Fruit fly (Drosophila melanogaster) whole organism: ENCODE measurements around the gene CG9592.

Experiments used
- CG8478 ChIP-seq: fragments of >200 bp; optimal IDR thresholded peaks from 2 replicates; lab custom pipeline; 2018; ENCODE audit warnings: inconsistent platforms
- Dll ChIP-seq: fragments of >200 bp; optimal IDR thresholded peaks from 2 replicates; lab custom pipeline; 2017
- EcR ChIP-seq, 2 experiments: fragments of >200 bp; optimal IDR thresholded peaks; 2 replicates each; lab custom pipeline; 2017; ENCODE audit warnings: missing biosample characterization in 2 of 2, missing genetic modification characterization in 2 of 2, missing genetic modification reagents in 2 of 2
- pan ChIP-seq: fragments of >200 bp; optimal IDR thresholded peaks from 2 replicates; lab custom pipeline; 2017
- psq ChIP-seq: fragments of >200 bp; optimal IDR thresholded peaks from 2 replicates; lab custom pipeline; 2017
- usp ChIP-seq: fragments of >200 bp; optimal IDR thresholded peaks from 2 replicates; lab custom pipeline; 2017; ENCODE audit warnings: missing biosample characterization, missing genetic modification characterization, mixed read lengths

CG9592 gene

dm6 chr3L:14533110-14533509 lies 15.5 kb downstream of the CG9592 start:
- TF ChIP-seq Dll (no peak), usp (GFP tag; lab: Kevin White, UChicago) (no peak), pan (lab: Kevin White, UChicago) (no peak), EcR (GFP tag; optimal IDR thresholded peaks at IDR 0.05; lab: Kevin White, UChicago) (no peak), CG8478 (lab: Kevin White, UChicago) (no peak), psq (lab: Kevin White, UChicago) (no peak)

- TF ChIP-seq Dll: no peak
- no peak for TF ChIP-seq psq (lab: Kevin White, UChicago)
- no peak for TF ChIP-seq EcR (GFP tag; optimal IDR thresholded peaks at IDR 0.05; lab: Kevin White, UChicago)
- no peak for TF ChIP-seq pan (lab: Kevin White, UChicago)
- TF ChIP-seq CG8478 (lab: Kevin White, UChicago): no peak
- no peak for TF ChIP-seq usp (GFP tag; lab: Kevin White, UChicago)
Observed at dm6 chr3L:14534619-14535018, 17.0 kb downstream of the CG9592 start.

dm6 chr3L:14536042-14536684 lies 18.5 kb downstream of the CG9592 start, which contains the start of the genes bbg and CG43246:
Gene bbg, minus strand, starts transcription at chr3L:14536276.
Gene CG43246, plus strand, starts transcription at chr3L:14536634.
- TF ChIP-seq Dll (no peak), CG8478 (lab: Kevin White, UChicago) (no peak), pan (lab: Kevin White, UChicago) (no peak), usp (GFP tag; lab: Kevin White, UChicago) (no peak), EcR (GFP tag; optimal IDR thresholded peaks at IDR 0.05; lab: Kevin White, UChicago) (no peak), psq (lab: Kevin White, UChicago) (no peak)

dm6 chr3L:14537435-14537991 lies 19.9 kb downstream of the CG9592 start, which contains the start of gene Mpcp2:
Gene Mpcp2, plus strand, starts transcription at chr3L:14537651.
- TF ChIP-seq usp (GFP tag; lab: Kevin White, UChicago): no peak
- TF ChIP-seq psq (lab: Kevin White, UChicago): no peak
- TF ChIP-seq EcR (GFP tag; optimal IDR thresholded peaks at IDR 0.05; lab: Kevin White, UChicago): peak in 1 of 2 experiments; percentile 10
- TF ChIP-seq CG8478 (lab: Kevin White, UChicago): no peak
- no peak for TF ChIP-seq Dll
- TF ChIP-seq pan (lab: Kevin White, UChicago): no peak

dm6 chr3L:14543971-14544655 lies 26.5 kb downstream of the CG9592 start:
- no peak for TF ChIP-seq usp (GFP tag; lab: Kevin White, UChicago)
- TF ChIP-seq CG8478 (lab: Kevin White, UChicago): no peak
- no peak for TF ChIP-seq Dll
- no peak for TF ChIP-seq psq (lab: Kevin White, UChicago)
- TF ChIP-seq EcR (GFP tag; optimal IDR thresholded peaks at IDR 0.05; lab: Kevin White, UChicago): no peak

- TF ChIP-seq psq (lab: Kevin White, UChicago) (no peak), Dll (no peak), usp (GFP tag; lab: Kevin White, UChicago) (no peak), CG8478 (lab: Kevin White, UChicago) (no peak), pan (lab: Kevin White, UChicago) (no peak), EcR (GFP tag; optimal IDR thresholded peaks at IDR 0.05; lab: Kevin White, UChicago) (no peak)
Observed at dm6 chr3L:14544987-14545943, 27.6 kb downstream of the CG9592 start.

dm6 chr3L:14546918-14547533 lies 29.4 kb downstream of the CG9592 start:
- no peak for TF ChIP-seq pan (lab: Kevin White, UChicago)
- TF ChIP-seq Dll: no peak
- TF ChIP-seq psq (lab: Kevin White, UChicago): no peak
- no peak for TF ChIP-seq CG8478 (lab: Kevin White, UChicago)
- TF ChIP-seq EcR (GFP tag; optimal IDR thresholded peaks at IDR 0.05; lab: Kevin White, UChicago): no peak
- TF ChIP-seq usp (GFP tag; lab: Kevin White, UChicago): no peak

dm6 chr3L:14547811-14548765 lies 30.5 kb downstream of the CG9592 start:
- no peak for TF ChIP-seq pan (lab: Kevin White, UChicago)
- TF ChIP-seq Dll: no peak
- no peak for TF ChIP-seq CG8478 (lab: Kevin White, UChicago)
- TF ChIP-seq usp (GFP tag; lab: Kevin White, UChicago): no peak
- no peak for TF ChIP-seq psq (lab: Kevin White, UChicago)

- TF ChIP-seq CG8478 (lab: Kevin White, UChicago): no peak
- TF ChIP-seq usp (GFP tag; lab: Kevin White, UChicago): no peak
- no peak for TF ChIP-seq pan (lab: Kevin White, UChicago)
- no peak for TF ChIP-seq psq (lab: Kevin White, UChicago)
- TF ChIP-seq Dll: no peak
- no peak for TF ChIP-seq EcR (GFP tag; optimal IDR thresholded peaks at IDR 0.05; lab: Kevin White, UChicago)
Observed at dm6 chr3L:14549215-14549614, 31.6 kb downstream of the CG9592 start.
